Fruit fly (Drosophila melanogaster): ENCODE measurements around the gene Dmtn.
A peak's percentile ranks its signal among the peaks of the same experiment; 100 is the strongest.

DNA sequence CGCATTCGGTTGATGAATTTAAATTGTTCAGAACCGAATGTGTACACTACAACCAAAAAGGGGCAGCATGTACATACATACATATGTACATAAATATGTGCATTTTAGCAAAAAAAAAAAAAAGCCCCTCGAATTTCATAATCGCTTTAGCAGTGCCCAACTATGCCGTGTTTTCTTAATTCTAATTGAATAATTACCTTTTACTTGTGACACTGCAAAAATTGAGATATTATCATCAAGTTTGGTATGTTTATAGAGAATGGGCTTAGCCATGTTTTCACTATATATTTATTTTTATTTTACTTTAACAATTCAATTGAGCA lies 4.2 kb downstream of the Dmtn start:
- TF ChIP-seq sage (GFP tag; optimal IDR thresholded peaks at IDR 0.05): no peak
- no peak for TF ChIP-seq CG32264 (GFP tag; optimal IDR thresholded peaks at IDR 0.05)
- TF ChIP-seq h (GFP tag; optimal IDR thresholded peaks at IDR 0.05): no peak
- TF ChIP-seq rgr (GFP tag; optimal IDR thresholded peaks at IDR 0.05): peak; percentile 30
- no peak for TF ChIP-seq Abd-B (GFP tag; optimal IDR thresholded peaks at IDR 0.05)
- TF ChIP-seq usp (GFP tag; optimal IDR thresholded peaks at IDR 0.05): no peak
- no peak for TF ChIP-seq Sp1 (GFP tag; optimal IDR thresholded peaks at IDR 0.05)
- TF ChIP-seq dmrt93B (GFP tag; optimal IDR thresholded peaks at IDR 0.05): no peak
- TF ChIP-seq N (GFP tag; optimal IDR thresholded peaks at IDR 0.05): no peak
- no peak for TF ChIP-seq pan (optimal IDR thresholded peaks at IDR 0.05)
- TF ChIP-seq Dfd (GFP tag; optimal IDR thresholded peaks at IDR 0.05): no peak
- TF ChIP-seq Vsx2 (GFP tag; optimal IDR thresholded peaks at IDR 0.05; ENCODE audit: partially characterized antibody): no peak

Measured in whole organism, wandering third instar larva.